Fruit fly (Drosophila melanogaster) whole organism, embryonic: Measurements from ENCODE around the gene smo.

ENCODE experiments used
- BEAF-32 ChIP-seq: fragments of 200-800 bp; sonication (Bioruptor generic); optimal IDR thresholded peaks from 3 replicates; lab custom pipeline; 2017; ENCODE audit warnings: missing biosample characterization, missing genetic modification characterization, mild to moderate bottlenecking, moderate library complexity, missing genetic modification reagents
- CG10209 ChIP-seq: fragments of 200-800 bp; sonication (Bioruptor generic); optimal IDR thresholded peaks from 3 replicates; lab custom pipeline; 2017; ENCODE audit warnings: missing biosample characterization, mild to moderate bottlenecking, missing genetic modification characterization, missing genetic modification reagents
- CG11085 ChIP-seq: fragments of 200-800 bp; sonication (Bioruptor generic); IDR thresholded peaks from 2 replicates; pipeline ENCODE4 v1.3.6; 2022; ENCODE audit warnings: missing biosample characterization, missing genetic modification characterization
- CG11247 ChIP-seq: fragments of 200-800 bp; sonication (Bioruptor generic); IDR thresholded peaks from 2 replicates; pipeline ENCODE4 v1.3.6; 2022; ENCODE audit warnings: missing biosample characterization, missing genetic modification characterization
- CG11560 ChIP-seq: fragments of 200-800 bp; sonication (Bioruptor generic); IDR thresholded peaks from 3 replicates; pipeline ENCODE4 v1.3.6; 2022; ENCODE audit warnings: missing biosample characterization, missing genetic modification characterization
- CG1233 ChIP-seq: fragments of 200-800 bp; sonication (Bioruptor generic); optimal IDR thresholded peaks from 4 replicates; lab custom pipeline; 2018; ENCODE audit warnings: missing biosample characterization, mild to moderate bottlenecking, missing genetic modification characterization
- CG12744 ChIP-seq: fragments of 200-800 bp; sonication (Bioruptor generic); optimal IDR thresholded peaks from 2 replicates; lab custom pipeline; 2016; ENCODE audit warnings: missing biosample characterization, missing genetic modification characterization
- CG14050 ChIP-seq: fragments of 200-800 bp; sonication (Bioruptor generic); IDR thresholded peaks from 3 replicates; pipeline ENCODE4 v1.3.6; 2022; ENCODE audit warnings: missing biosample characterization, missing genetic modification characterization
- CG14441 ChIP-seq: fragments of 200-800 bp; sonication (Bioruptor generic); IDR thresholded peaks from 2 replicates; pipeline ENCODE4 v1.3.6; 2022; ENCODE audit warnings: missing biosample characterization, missing genetic modification characterization
- CG15073 ChIP-seq: fragments of 200-800 bp; sonication (Bioruptor generic); optimal IDR thresholded peaks from 2 replicates; lab custom pipeline; 2016; ENCODE audit warnings: missing biosample characterization, missing genetic modification characterization
- CG16813 ChIP-seq: fragments of 200-800 bp; sonication (Bioruptor generic); IDR thresholded peaks from 3 replicates; pipeline ENCODE4 v1.3.6; 2022; ENCODE audit warnings: missing biosample characterization, missing genetic modification characterization; ENCODE audit not compliant: partially characterized antibody
- CG16863 ChIP-seq: fragments of 200-800 bp; sonication (Bioruptor generic); optimal IDR thresholded peaks from 3 replicates; lab custom pipeline; 2016; ENCODE audit warnings: missing biosample characterization, missing genetic modification characterization
- CG1832 ChIP-seq: fragments of 200-800 bp; sonication (Bioruptor generic); optimal IDR thresholded peaks from 2 replicates; lab custom pipeline; 2017; ENCODE audit warnings: missing biosample characterization, mild to moderate bottlenecking, missing genetic modification characterization, inconsistent platforms
- CG32767 ChIP-seq: fragments of 200-800 bp; sonication (Bioruptor generic); IDR thresholded peaks from 2 replicates; pipeline ENCODE4 v1.3.6; 2022; ENCODE audit warnings: missing biosample characterization, missing genetic modification characterization
- CG42726 ChIP-seq: fragments of 200-800 bp; sonication (Bioruptor generic); IDR thresholded peaks from 2 replicates; pipeline ENCODE4 v1.3.6; 2022; ENCODE audit warnings: missing biosample characterization, missing genetic modification characterization; ENCODE audit not compliant: partially characterized antibody
- CG4424 ChIP-seq: fragments of 200-800 bp; sonication (Bioruptor generic); optimal IDR thresholded peaks from 3 replicates; lab custom pipeline; 2016; ENCODE audit warnings: missing biosample characterization, missing genetic modification characterization
- CG4707 ChIP-seq: fragments of 200-800 bp; sonication (Bioruptor generic); optimal IDR thresholded peaks from 2 replicates; lab custom pipeline; 2018; ENCODE audit warnings: missing biosample characterization, mild to moderate bottlenecking, missing genetic modification characterization, moderate library complexity
- CG4730 ChIP-seq: fragments of 200-800 bp; sonication (Bioruptor generic); IDR thresholded peaks from 2 replicates; pipeline ENCODE4 v1.3.6; 2022; ENCODE audit warnings: missing biosample characterization, missing genetic modification characterization
- CG6683 ChIP-seq: fragments of 200-800 bp; sonication (Bioruptor generic); optimal IDR thresholded peaks from 2 replicates; lab custom pipeline; 2017; ENCODE audit warnings: missing biosample characterization, mild to moderate bottlenecking, missing genetic modification characterization, missing genetic modification reagents
- CG7839 ChIP-seq: fragments of 200-800 bp; sonication (Bioruptor generic); optimal IDR thresholded peaks from 3 replicates; lab custom pipeline; 2018; ENCODE audit warnings: missing biosample characterization, mild to moderate bottlenecking, missing genetic modification characterization, moderate library complexity
- CG7987 ChIP-seq: fragments of 200-800 bp; sonication (Bioruptor generic); optimal IDR thresholded peaks from 2 replicates; lab custom pipeline; 2018; ENCODE audit warnings: missing biosample characterization, mild to moderate bottlenecking, missing genetic modification characterization, moderate library complexity
- CG8089 ChIP-seq: fragments of 200-800 bp; sonication (Bioruptor generic); optimal IDR thresholded peaks from 3 replicates; lab custom pipeline; 2016; ENCODE audit warnings: missing biosample characterization, missing genetic modification characterization
- CG8478 ChIP-seq: fragments of >200 bp; optimal IDR thresholded peaks from 2 replicates; lab custom pipeline; 2018
- CG9932 ChIP-seq: fragments of 200-800 bp; sonication (Bioruptor generic); IDR thresholded peaks from 2 replicates; pipeline ENCODE4 v1.3.6; 2022; ENCODE audit warnings: missing biosample characterization, missing genetic modification characterization
- Dip2 ChIP-seq: fragments of 200-800 bp; sonication (Bioruptor generic); IDR thresholded peaks from 2 replicates; pipeline ENCODE4 v1.3.6; 2022; ENCODE audit warnings: missing biosample characterization, missing genetic modification characterization
- Doc3 ChIP-seq: fragments of 200-800 bp; sonication (Bioruptor generic); IDR thresholded peaks from 3 replicates; pipeline ENCODE4 v1.3.6; 2022; ENCODE audit warnings: missing biosample characterization, missing genetic modification characterization; ENCODE audit not compliant: partially characterized antibody
- Elba2 ChIP-seq: fragments of 200-800 bp; sonication (Bioruptor generic); optimal IDR thresholded peaks from 3 replicates; lab custom pipeline; 2016; ENCODE audit warnings: missing biosample characterization, missing genetic modification characterization
- HLH4C ChIP-seq: fragments of 200-800 bp; sonication (Bioruptor generic); IDR thresholded peaks from 3 replicates; pipeline ENCODE4 v1.3.6; 2022; ENCODE audit warnings: missing biosample characterization, missing genetic modification characterization; ENCODE audit not compliant: partially characterized antibody
- Meics ChIP-seq: fragments of 200-800 bp; sonication (Bioruptor generic); optimal IDR thresholded peaks from 2 replicates; lab custom pipeline; 2017; ENCODE audit warnings: missing biosample characterization, mild to moderate bottlenecking, missing genetic modification characterization
- NfI ChIP-seq: fragments of 200-800 bp; sonication (Bioruptor generic); optimal IDR thresholded peaks from 3 replicates; lab custom pipeline; 2018; ENCODE audit warnings: missing biosample characterization, mild to moderate bottlenecking, missing genetic modification characterization, moderate library complexity
- Oaz ChIP-seq: fragments of 200-800 bp; sonication (Bioruptor generic); IDR thresholded peaks from 2 replicates; pipeline ENCODE4 v1.3.6; 2022; ENCODE audit warnings: missing biosample characterization, missing genetic modification characterization
- PHDP ChIP-seq: fragments of 200-800 bp; sonication (Bioruptor generic); optimal IDR thresholded peaks from 3 replicates; lab custom pipeline; 2018; ENCODE audit warnings: missing biosample characterization, mild to moderate bottlenecking, missing genetic modification characterization, moderate library complexity
- ash1 ChIP-seq: fragments of 200-800 bp; sonication (Bioruptor generic); optimal IDR thresholded peaks from 2 replicates; lab custom pipeline; 2018; ENCODE audit warnings: missing biosample characterization, mild to moderate bottlenecking, missing genetic modification characterization
- az2 ChIP-seq: fragments of 200-800 bp; sonication (Bioruptor generic); optimal IDR thresholded peaks from 3 replicates; lab custom pipeline; 2016; ENCODE audit warnings: missing biosample characterization, missing genetic modification characterization
- disco-r ChIP-seq: fragments of 200-800 bp; sonication (Bioruptor generic); optimal IDR thresholded peaks from 2 replicates; lab custom pipeline; 2016; ENCODE audit warnings: missing biosample characterization, missing genetic modification characterization
- fd102C ChIP-seq: fragments of 200-800 bp; sonication (Bioruptor generic); optimal IDR thresholded peaks from 2 replicates; lab custom pipeline; 2018; ENCODE audit warnings: missing biosample characterization, mild to moderate bottlenecking, missing genetic modification characterization, moderate library complexity
- fd96Cb ChIP-seq: fragments of 200-800 bp; sonication (Bioruptor generic); optimal IDR thresholded peaks from 2 replicates; lab custom pipeline; 2018; ENCODE audit warnings: missing biosample characterization, mild to moderate bottlenecking, missing genetic modification characterization, moderate library complexity
- gcm2 ChIP-seq: fragments of 200-800 bp; sonication (Bioruptor generic); optimal IDR thresholded peaks from 2 replicates; lab custom pipeline; 2016; ENCODE audit warnings: missing biosample characterization, missing genetic modification characterization
- lola ChIP-seq, 3 experiments: fragments of >200 bp in 2 of 3; fragments of 200-800 bp in 1 of 3; sonication (Bioruptor generic) in 1 of 3; optimal IDR thresholded peaks; 2 replicates each; lab custom pipeline; 2017 to 2019; ENCODE audit warnings: missing biosample characterization in 3 of 3, missing genetic modification characterization in 3 of 3, mild to moderate bottlenecking in 1 of 3, moderate library complexity in 1 of 3
- lov ChIP-seq, 2 experiments: fragments of 200-800 bp in 1 of 2; fragments of >200 bp in 1 of 2; sonication (Bioruptor generic) in 1 of 2; IDR thresholded peaks in 1 of 2; optimal IDR thresholded peaks in 1 of 2; 2 replicates in 1 of 2; 3 replicates in 1 of 2; pipeline versions ENCODE4 v1.3.6 to Lab custom; 2017 to 2022; ENCODE audit warnings: missing biosample characterization in 1 of 2, missing genetic modification characterization in 1 of 2
- oc ChIP-seq: fragments of 200-800 bp; sonication (Bioruptor generic); optimal IDR thresholded peaks from 2 replicates; lab custom pipeline; 2018; ENCODE audit warnings: missing biosample characterization, mild to moderate bottlenecking, missing genetic modification characterization, moderate library complexity
- pho ChIP-seq: fragments of 200-800 bp; sonication (Bioruptor generic); optimal IDR thresholded peaks from 2 replicates; lab custom pipeline; 2016; ENCODE audit warnings: missing biosample characterization, missing genetic modification characterization
- scrt ChIP-seq: fragments of 200-800 bp; sonication (Bioruptor generic); optimal IDR thresholded peaks from 2 replicates; lab custom pipeline; 2018; ENCODE audit warnings: missing biosample characterization, mild to moderate bottlenecking, missing genetic modification characterization, moderate library complexity
- sd ChIP-seq: fragments of 200-800 bp; sonication (Bioruptor generic); optimal IDR thresholded peaks from 3 replicates; lab custom pipeline; 2018; ENCODE audit warnings: missing biosample characterization, mild to moderate bottlenecking, missing genetic modification characterization, moderate library complexity
- shn ChIP-seq: fragments of 200-800 bp; sonication (Bioruptor generic); optimal IDR thresholded peaks from 3 replicates; lab custom pipeline; 2016; ENCODE audit warnings: missing biosample characterization, missing genetic modification characterization
- ssp ChIP-seq: fragments of 200-800 bp; sonication (Bioruptor generic); IDR thresholded peaks from 2 replicates; pipeline ENCODE4 v1.3.6; 2022; ENCODE audit warnings: missing biosample characterization, missing genetic modification characterization
- tup ChIP-seq: fragments of 200-800 bp; sonication (Bioruptor generic); optimal IDR thresholded peaks from 2 replicates; lab custom pipeline; 2016; ENCODE audit warnings: missing biosample characterization, mild to moderate bottlenecking, missing genetic modification characterization, moderate library complexity
- vnd ChIP-seq: fragments of 200-800 bp; sonication (Bioruptor generic); IDR thresholded peaks from 3 replicates; pipeline ENCODE4 v1.3.6; 2022; ENCODE audit warnings: missing biosample characterization, missing genetic modification characterization; ENCODE audit not compliant: partially characterized antibody

Gene smo

dm6 chr2L:250507-251215 is 26.7 kb upstream of the smo start, which contains the start of gene kis (continued):
- TF ChIP-seq CG42726 (GFP tag; lab: Robert Waterston, UW) (peak; percentile 97), scrt (peak; percentile 69), CG16863 (no peak), ash1 (GFP tag; lab: Kevin White, UChicago) (peak; percentile 23), CG8089 (GFP tag; lab: Kevin White, UChicago) (no peak), Meics (GFP tag; lab: Kevin White, UChicago) (peak; percentile 30), CG4707 (GFP tag; lab: Kevin White, UChicago) (peak; percentile 35), CG14441 (no peak), CG9932 (GFP tag; lab: Robert Waterston, UW) (peak; percentile 70), CG8478 (lab: Kevin White, UChicago) (no peak), tup (GFP tag; lab: Kevin White, UChicago) (no peak), CG11247 (GFP tag; lab: Robert Waterston, UW) (peak; percentile 19; the same call in 1 of the 2 replicates), lola (GFP tag; optimal IDR thresholded peaks at IDR 0.05; lab: Kevin White, UChicago) (no peak), CG14050 (GFP tag; lab: Robert Waterston, UW) (no peak), Oaz (GFP tag; lab: Robert Waterston, UW) (no peak), HLH4C (GFP tag; lab: Robert Waterston, UW) (peak; percentile 91), disco-r (GFP tag; lab: Kevin White, UChicago) (peak; percentile 22), CG32767 (GFP tag; lab: Robert Waterston, UW) (peak; percentile 51; the same call in 1 of the 2 replicates), CG10209 (GFP tag; lab: Kevin White, UChicago) (peak; percentile 29), CG1233 (GFP tag; lab: Kevin White, UChicago) (no peak), oc (tag; lab: Kevin White, UChicago) (no peak), fd102C (GFP tag; lab: Kevin White, UChicago) (no peak), gcm2 (GFP tag; lab: Kevin White, UChicago) (no peak), CG16813 (GFP tag; lab: Robert Waterston, UW) (peak; percentile 95), CG7839 (tag; lab: Kevin White, UChicago) (peak; percentile 35), vnd (GFP tag; lab: Robert Waterston, UW) (peak; percentile 93), sd (peak; percentile 70), Doc3 (peak; percentile 95), CG4424 (peak; percentile 20), Elba2 (GFP tag; lab: Kevin White, UChicago) (no peak), CG6683 (GFP tag; lab: Kevin White, UChicago) (no peak), CG7987 (peak; percentile 25), NfI (peak; percentile 9), CG1832 (GFP tag; lab: Kevin White, UChicago) (no peak), PHDP (tag; lab: Kevin White, UChicago) (peak; percentile 56), Dip2 (GFP tag; lab: Robert Waterston, UW) (no peak), CG11560 (tag; lab: Robert Waterston, UW) (no peak; the same call in 2 of the 3 replicates), lov (optimal IDR thresholded peaks at IDR 0.05; lab: Kevin White, UChicago) (no peak), lov (GFP tag; IDR thresholded peaks at IDR 0.05; lab: Robert Waterston, UW) (0 out of 3 replicates have a peak, but pooled peaks have one; percentile 48), BEAF-32 (GFP tag; lab: Kevin White, UChicago) (peak; percentile 98), CG4730 (GFP tag; lab: Robert Waterston, UW) (no peak), CG15073 (no peak), az2 (GFP tag; lab: Kevin White, UChicago) (peak; percentile 52), CG11085 (GFP tag; lab: Robert Waterston, UW) (no peak), shn (GFP tag; lab: Kevin White, UChicago) (peak; percentile 31), CG12744 (GFP tag; lab: Kevin White, UChicago) (peak; percentile 17), ssp (GFP tag; lab: Robert Waterston, UW) (no peak), pho (GFP tag; lab: Kevin White, UChicago) (peak; percentile 67), fd96Cb (tag; lab: Kevin White, UChicago) (no peak)
